Worm (Caenorhabditis elegans): ENCODE results near the gene madf-1.

madf-1 gene

ce11 chrIV:842630-843029, 10.9 kb upstream of the madf-1 start (continued):
- TF ChIP-seq spr-1 (tag; optimal IDR thresholded peaks at IDR 0.05) = peak; percentile 48
- TF ChIP-seq fkh-10 (GFP tag; optimal IDR thresholded peaks at IDR 0.05) = no peak
- TF ChIP-seq daf-16 (GFP tag; optimal IDR thresholded peaks at IDR 0.05) = peak in 1 of 2 experiments; percentile 4
- peak; percentile 25 for TF ChIP-seq daf-16 (tag; optimal IDR thresholded peaks at IDR 0.05)
- TF ChIP-seq lim-7 (GFP tag; IDR thresholded peaks at IDR 0.05) = peak; percentile 85
- TF ChIP-seq egl-27 (tag; optimal IDR thresholded peaks at IDR 0.05) = no peak
- TF ChIP-seq duxl-1 (tag; optimal IDR thresholded peaks at IDR 0.05; ENCODE audit: poor library complexity) = peak; percentile 19
- TF ChIP-seq F49E8.2 (tag; optimal IDR thresholded peaks at IDR 0.05; ENCODE audit: borderline replicate concordance) = no peak
- TF ChIP-seq nhr-111 (GFP tag; optimal IDR thresholded peaks at IDR 0.05) = no peak

- TF ChIP-seq ztf-11 (tag; optimal IDR thresholded peaks at IDR 0.05) = no peak
- TF ChIP-seq dpl-1 (GFP tag; optimal IDR thresholded peaks at IDR 0.05) = peak; percentile 53
- no peak for TF ChIP-seq daf-16 (GFP tag; optimal IDR thresholded peaks at IDR 0.05)
- peak; percentile 12 for TF ChIP-seq daf-16 (tag; optimal IDR thresholded peaks at IDR 0.05)
Observed at ce11 chrIV:842095-842494, 10.4 kb upstream of the madf-1 start, which contains the start of gene Y55F3BR.6. Y55F3BR.6 (minus strand) TSS chrIV:842126.

ce11 chrIV:833517-833916, 1.8 kb upstream of the madf-1 start:
- TF ChIP-seq nhr-42 (GFP tag; IDR thresholded peaks at IDR 0.05) = no peak
- TF ChIP-seq nhr-6 (tag; optimal IDR thresholded peaks at IDR 0.05) = peak; percentile 0
- TF ChIP-seq hif-1 (tag; optimal IDR thresholded peaks at IDR 0.05) = peak in 1 of 2 experiments; percentile 20
- TF ChIP-seq lsy-2 (tag; optimal IDR thresholded peaks at IDR 0.05) = peak in 1 of 2 experiments; percentile 34
- TF ChIP-seq ztf-7 (tag; optimal IDR thresholded peaks at IDR 0.05) = no peak
- peak; percentile 76 for TF ChIP-seq aha-1 (tag)
- TF ChIP-seq lim-7 (GFP tag; IDR thresholded peaks at IDR 0.05) = no peak
- TF ChIP-seq ama-1 (optimal IDR thresholded peaks at IDR 0.05) = no peak

ce11 chrIV:830262-830960, 1.3 kb downstream of the madf-1 start:
- TF ChIP-seq lim-7 (GFP tag; IDR thresholded peaks at IDR 0.05) = no peak
- peak; percentile 93 for TF ChIP-seq aha-1 (tag)
- no peak for TF ChIP-seq saeg-2 (GFP tag; IDR thresholded peaks at IDR 0.05)
- TF ChIP-seq snpc-1.2 (GFP tag; IDR thresholded peaks at IDR 0.05) = no peak
- TF ChIP-seq nhr-25 (tag; optimal IDR thresholded peaks at IDR 0.05; ENCODE audit: borderline replicate concordance, insufficient read depth) = no peak
- TF ChIP-seq unc-39 (tag; optimal IDR thresholded peaks at IDR 0.05) = no peak

- TF ChIP-seq dve-1 (tag; optimal IDR thresholded peaks at IDR 0.05; ENCODE audit: insufficient read depth) (no peak), Y75B8A.6 (GFP tag; IDR thresholded peaks at IDR 0.05) (no peak), nhr-41 (GFP tag; IDR thresholded peaks at IDR 0.05) (no peak), F26F4.8 (GFP tag; conservative IDR thresholded peaks at IDR 0.05) (no peak)
Observed at ce11 chrIV:829691-830090, 2.0 kb downstream of the madf-1 start.

- TF ChIP-seq hlh-30 (tag; optimal IDR thresholded peaks at IDR 0.05; ENCODE audit: insufficient read depth) (peak; percentile 60), daf-16 (GFP tag; optimal IDR thresholded peaks at IDR 0.05) (no peak), daf-16 (tag; optimal IDR thresholded peaks at IDR 0.05) (peak; percentile 32), zip-2 (tag; optimal IDR thresholded peaks at IDR 0.05) (no peak)
Observed at ce11 chrIV:829107-829506, 2.6 kb downstream of the madf-1 start.

ce11 chrIV:828427-828826, 3.3 kb downstream of the madf-1 start:
- TF ChIP-seq dmd-8 (GFP tag; IDR thresholded peaks at IDR 0.05) (no peak), dmd-6 (GFP tag; IDR thresholded peaks at IDR 0.05) (no peak), aly-2 (tag; optimal IDR thresholded peaks at IDR 0.05) (no peak), egl-27 (tag; optimal IDR thresholded peaks at IDR 0.05) (no peak), ama-1 (optimal IDR thresholded peaks at IDR 0.05) (peak; percentile 42), R02D3.7 (tag; optimal IDR thresholded peaks at IDR 0.05) (no peak), nhr-111 (GFP tag; optimal IDR thresholded peaks at IDR 0.05) (no peak), ZK546.5 (tag; optimal IDR thresholded peaks at IDR 0.05) (no peak), nhr-11 (tag; optimal IDR thresholded peaks at IDR 0.05) (peak; percentile 62), lim-7 (GFP tag; IDR thresholded peaks at IDR 0.05) (no peak), mxl-2 (GFP tag; conservative IDR thresholded peaks at IDR 0.05) (no peak), T26A8.4 (GFP tag; IDR thresholded peaks at IDR 0.05) (no peak), rbr-2 (tag; optimal IDR thresholded peaks at IDR 0.05) (peak; percentile 40), skn-1 (tag; optimal IDR thresholded peaks at IDR 0.05) (no peak), dmd-9 (GFP tag; IDR thresholded peaks at IDR 0.05) (no peak), nhr-25 (tag; optimal IDR thresholded peaks at IDR 0.05; ENCODE audit: borderline replicate concordance, insufficient read depth) (no peak)

Data from whole organism, L4 larva.